Worm (Caenorhabditis elegans) whole organism, L1 larva: Measurements from ENCODE around the gene dmsr-8.

Source experiments
- aha-1 ChIP-seq: fragments of 150-350 bp; optimal IDR thresholded peaks from 2 replicates; lab custom pipeline; 2014; ENCODE audit warnings: missing biosample characterization, missing genetic modification characterization
- ces-1 ChIP-seq: fragments of 150-350 bp; optimal IDR thresholded peaks from 2 replicates; lab custom pipeline; 2014; ENCODE audit warnings: missing biosample characterization, missing genetic modification reagents, missing genetic modification characterization
- dpl-1 ChIP-seq, 3 experiments: fragments of 150-350 bp in 2 of 3; sonication (generic microtip) in 1 of 3; optimal IDR thresholded peaks; 2 replicates each; lab custom pipeline; 2014 to 2017; ENCODE audit warnings: missing biosample characterization in 3 of 3, missing genetic modification characterization in 3 of 3, missing genetic modification reagents in 3 of 3
- elt-2 ChIP-seq: sonication (generic microtip); optimal IDR thresholded peaks from 2 replicates; lab custom pipeline; 2016; ENCODE audit warnings: missing genetic modification characterization, mild to moderate bottlenecking, inconsistent platforms, missing compliant biosample characterization, missing genetic modification reagents
- elt-3 ChIP-seq, 6 experiments: fragments of 150-350 bp in 1 of 6; sonication (generic microtip); optimal IDR thresholded peaks; 2 replicates each; lab custom pipeline; 2017 to 2018; ENCODE audit warnings: missing biosample characterization in 6 of 6, missing genetic modification characterization in 6 of 6, inconsistent platforms in 1 of 6
- irx-1 ChIP-seq: sonication (generic microtip); optimal IDR thresholded peaks from 2 replicates; lab custom pipeline; 2016; ENCODE audit warnings: missing genetic modification characterization, missing compliant biosample characterization
- jun-1 ChIP-seq: fragments of 150-350 bp; optimal IDR thresholded peaks from 2 replicates; lab custom pipeline; 2014; ENCODE audit warnings: missing biosample characterization, missing genetic modification reagents, missing genetic modification characterization
- mdl-1 ChIP-seq, 2 experiments: fragments of 150-350 bp; optimal IDR thresholded peaks; 2 replicates each; lab custom pipeline; 2014 to 2017; ENCODE audit warnings: missing biosample characterization in 2 of 2, missing genetic modification characterization in 2 of 2, inconsistent platforms in 1 of 2
- nhr-28 ChIP-seq: fragments of 150-350 bp; optimal IDR thresholded peaks from 2 replicates; lab custom pipeline; 2014; ENCODE audit warnings: missing biosample characterization, missing genetic modification characterization
- pqm-1 ChIP-seq: sonication (generic microtip); optimal IDR thresholded peaks from 3 replicates; lab custom pipeline; 2017; ENCODE audit warnings: missing biosample characterization, missing genetic modification characterization
- unc-62 ChIP-seq: fragments of 150-350 bp; optimal IDR thresholded peaks from 2 replicates; lab custom pipeline; 2014; ENCODE audit warnings: missing biosample characterization, missing genetic modification reagents, missing genetic modification characterization
- zag-1 ChIP-seq: fragments of 150-350 bp; optimal IDR thresholded peaks from 2 replicates; lab custom pipeline; 2014; ENCODE audit warnings: missing biosample characterization, missing genetic modification characterization
- zip-4 ChIP-seq: fragments of 200-800 bp; sonication (Bioruptor generic); optimal IDR thresholded peaks from 2 replicates; lab custom pipeline; 2018; ENCODE audit warnings: mild to moderate bottlenecking, missing genetic modification characterization, moderate library complexity, missing compliant biosample characterization

DNA sequence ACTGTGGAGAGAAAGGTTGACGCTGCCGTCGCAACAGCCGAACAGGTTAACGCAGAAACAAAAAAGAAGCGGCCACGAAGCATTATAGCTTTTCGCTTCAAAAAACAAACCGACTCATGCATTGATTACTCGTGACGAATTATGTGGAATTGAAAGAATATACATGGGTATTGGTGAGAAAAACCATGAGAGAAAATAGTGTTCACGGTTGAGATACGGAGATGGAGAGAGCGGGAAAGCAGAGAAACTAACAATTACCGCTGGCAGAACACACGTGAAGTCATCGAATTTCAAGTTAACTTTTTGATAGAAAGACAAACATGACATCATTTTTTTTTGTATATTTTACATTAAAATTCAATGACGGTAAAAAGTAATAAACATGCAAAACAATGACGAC, 21.2 kb upstream of the dmsr-8 start:
- TF ChIP-seq irx-1 (tag; lab: Kevin White, UChicago) = no peak
- TF ChIP-seq elt-2 (tag; lab: Kevin White, UChicago) = peak; percentile 17
- peak in 1 of 2 experiments; percentile 31 for TF ChIP-seq mdl-1 (tag; optimal IDR thresholded peaks at IDR 0.05; lab: Kevin White, UChicago)
- no peak for TF ChIP-seq nhr-28 (tag; lab: Kevin White, UChicago)
- TF ChIP-seq pqm-1 (tag; lab: Kevin White, UChicago) = no peak
- TF ChIP-seq zag-1 (tag; lab: Kevin White, UChicago) = no peak
- peak in 1 of 6 experiments; percentile 17 for TF ChIP-seq elt-3 (tag; optimal IDR thresholded peaks at IDR 0.05; lab: Kevin White, UChicago)
- no peak for TF ChIP-seq zip-4 (GFP tag; lab: Kevin White, UChicago)
- no peak for TF ChIP-seq unc-62 (GFP tag; lab: Kevin White, UChicago)
- TF ChIP-seq aha-1 = no peak
- TF ChIP-seq jun-1 = no peak
- TF ChIP-seq ces-1 (GFP tag; lab: Kevin White, UChicago) = no peak
- TF ChIP-seq dpl-1 (GFP tag; optimal IDR thresholded peaks at IDR 0.05; lab: Kevin White, UChicago) = peak in 2 of 3 experiments; percentile 14 to 35
